Worm (Caenorhabditis elegans) whole organism, young adult: ENCODE results near the gene tag-10.

ENCODE experiments used
- F33H1.4 ChIP-seq: fragments of 200-800 bp; sonication (Bioruptor generic); IDR thresholded peaks from 2 replicates; pipeline ENCODE4 v1.3.6; 2022; ENCODE audit warnings: missing genetic modification reagents, missing genetic modification characterization, missing compliant biosample characterization
- F52B5.7 ChIP-seq: sonication (generic microtip); optimal IDR thresholded peaks from 2 replicates; lab custom pipeline; 2016; ENCODE audit warnings: mild to moderate bottlenecking, missing genetic modification characterization, missing compliant biosample characterization
- akir-1 ChIP-seq: fragments of 200-800 bp; sonication (Bioruptor generic); optimal IDR thresholded peaks from 2 replicates; lab custom pipeline; 2018; ENCODE audit warnings: mild to moderate bottlenecking, missing genetic modification characterization, moderate library complexity, missing compliant biosample characterization
- efl-1 ChIP-seq: fragments of 150-350 bp; optimal IDR thresholded peaks from 2 replicates; lab custom pipeline; 2014; ENCODE audit warnings: missing biosample characterization, missing genetic modification reagents, missing genetic modification characterization
- lsy-27 ChIP-seq: sonication (generic microtip); optimal IDR thresholded peaks from 2 replicates; lab custom pipeline; 2017; ENCODE audit warnings: missing genetic modification characterization, mild to moderate bottlenecking, missing compliant biosample characterization, antibody characterized with exemption, missing genotype, borderline replicate concordance; ENCODE audit not compliant: insufficient read depth
- nfya-1 ChIP-seq: sonication (generic microtip); optimal IDR thresholded peaks from 2 replicates; lab custom pipeline; 2017; ENCODE audit warnings: antibody characterized with exemption, missing compliant biosample characterization, missing genetic modification characterization, borderline replicate concordance; ENCODE audit not compliant: insufficient read depth
- snpc-4 ChIP-seq, 5 experiments: fragments of 150-350 bp in 1 of 5; sonication (generic microtip) in 4 of 5; optimal IDR thresholded peaks; 2 replicates each; lab custom pipeline; 2014 to 2018; ENCODE audit warnings: missing genetic modification characterization in 5 of 5, missing biosample characterization in 3 of 5, antibody characterized with exemption in 2 of 5, mild to moderate bottlenecking in 2 of 5, missing compliant biosample characterization in 2 of 5, missing genotype in 2 of 5, moderate library complexity in 2 of 5, missing genetic modification reagents in 1 of 5

DNA sequence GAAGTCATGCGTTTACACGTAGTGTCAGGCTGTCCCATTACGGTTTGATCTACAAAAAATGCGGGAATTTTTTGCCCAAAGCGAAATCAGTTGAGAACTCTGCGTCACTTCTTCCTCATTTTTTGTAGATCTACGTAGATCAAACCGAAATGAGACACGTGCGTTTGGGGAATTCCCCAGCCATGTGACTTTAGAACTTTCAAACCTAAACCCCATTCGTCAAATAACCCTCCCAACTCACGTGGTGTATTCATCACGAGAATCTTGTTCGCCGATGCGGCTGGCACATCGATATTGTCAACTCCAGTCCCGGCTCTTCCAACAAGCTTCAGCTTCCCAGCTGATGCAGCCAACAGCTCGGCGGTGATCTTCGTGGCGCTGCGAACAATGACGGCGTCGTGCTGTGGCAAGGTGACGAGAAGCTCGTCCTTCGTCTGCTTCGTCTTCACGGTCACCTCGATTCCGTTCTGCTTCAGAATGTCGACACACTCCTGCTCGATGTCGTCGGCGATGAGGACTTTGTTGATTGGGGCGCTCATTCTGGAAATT lies 5.6 kb downstream of the tag-10 start, which contains the start of gene phdh-1:
- no peak for TF ChIP-seq F52B5.7 (tag; lab: Kevin White, UChicago)
- no peak for TF ChIP-seq lsy-27 (tag; lab: Kevin White, UChicago)
- TF ChIP-seq snpc-4 (GFP tag; optimal IDR thresholded peaks at IDR 0.05; lab: Kevin White, UChicago): no peak
- no peak for TF ChIP-seq snpc-4 (tag; optimal IDR thresholded peaks at IDR 0.05; lab: Kevin White, UChicago)
- TF ChIP-seq nfya-1 (tag; lab: Kevin White, UChicago): no peak
- TF ChIP-seq F33H1.4 (GFP tag; lab: Robert Waterston, UW): no peak
- TF ChIP-seq efl-1 (GFP tag; lab: Kevin White, UChicago): no peak
- TF ChIP-seq akir-1 (GFP tag; lab: Kevin White, UChicago): no peak
